Fruit fly (Drosophila melanogaster) whole organism: ENCODE measurements around the gene CG31251.

Source experiments
- Dll ChIP-seq: fragments of >200 bp; optimal IDR thresholded peaks from 2 replicates; lab custom pipeline; 2017
- pan ChIP-seq: fragments of >200 bp; optimal IDR thresholded peaks from 2 replicates; lab custom pipeline; 2017
- psq ChIP-seq: fragments of >200 bp; optimal IDR thresholded peaks from 2 replicates; lab custom pipeline; 2017

DNA sequence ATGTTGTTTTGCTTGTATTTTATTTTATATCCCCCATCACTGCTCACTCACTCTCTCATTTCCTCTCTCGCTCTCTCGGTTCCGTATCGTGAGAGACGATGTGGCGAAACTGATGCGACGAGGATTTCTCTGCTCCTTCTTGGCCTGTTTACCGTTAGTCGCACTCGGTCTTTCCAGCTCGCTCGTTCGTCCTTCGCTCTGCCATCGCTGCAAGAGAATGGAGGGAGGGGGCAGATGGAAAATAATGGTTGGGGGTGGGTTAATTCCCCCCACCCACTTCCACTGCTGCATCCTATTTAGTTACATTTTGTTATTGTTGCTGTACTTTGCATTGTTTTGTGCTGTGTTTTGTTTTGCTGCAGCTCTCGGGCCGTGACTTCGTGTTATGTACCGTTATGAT is 30.8 kb downstream of the CG31251 start:
- TF ChIP-seq psq (lab: Kevin White, UChicago) (no peak), pan (lab: Kevin White, UChicago) (no peak), Dll (no peak)
